Fruit fly (Drosophila melanogaster): ENCODE results near the gene Inx7.

The Inx7 gene

dm6 chrX:7004101-7004700 lies 10.8 kb upstream of the Inx7 start:
- TF ChIP-seq rgr (GFP tag; optimal IDR thresholded peaks at IDR 0.05) (peak; percentile 5), sv (GFP tag; optimal IDR thresholded peaks at IDR 0.05) (peak; percentile 56), jim (GFP tag; optimal IDR thresholded peaks at IDR 0.05) (no peak), CG9705 (GFP tag; optimal IDR thresholded peaks at IDR 0.05) (no peak), HLH106 (tag; optimal IDR thresholded peaks at IDR 0.05) (no peak), CrebA (GFP tag; optimal IDR thresholded peaks at IDR 0.05; ENCODE audit: borderline replicate concordance) (no peak), woc (GFP tag; optimal IDR thresholded peaks at IDR 0.05) (no peak), Mio (GFP tag; optimal IDR thresholded peaks at IDR 0.05) (no peak)

- TF ChIP-seq CrebA (GFP tag; optimal IDR thresholded peaks at IDR 0.05; ENCODE audit: borderline replicate concordance) (no peak), h (GFP tag; optimal IDR thresholded peaks at IDR 0.05) (peak; percentile 76), dsf (GFP tag; optimal IDR thresholded peaks at IDR 0.05; ENCODE audit: borderline replicate concordance) (no peak), sv (GFP tag; optimal IDR thresholded peaks at IDR 0.05) (no peak), CG9705 (GFP tag; optimal IDR thresholded peaks at IDR 0.05) (no peak), Mio (GFP tag; optimal IDR thresholded peaks at IDR 0.05) (no peak), CG32264 (GFP tag; optimal IDR thresholded peaks at IDR 0.05) (no peak), Hnf4 (GFP tag; optimal IDR thresholded peaks at IDR 0.05) (peak; percentile 46), Vsx2 (GFP tag; optimal IDR thresholded peaks at IDR 0.05; ENCODE audit: partially characterized antibody) (no peak), Hr78 (GFP tag; optimal IDR thresholded peaks at IDR 0.05) (no peak), psq (GFP tag; optimal IDR thresholded peaks at IDR 0.05) (peak; percentile 54), brk (GFP tag; optimal IDR thresholded peaks at IDR 0.05) (peak; percentile 48), Hr83 (GFP tag; optimal IDR thresholded peaks at IDR 0.05; ENCODE audit: poor library complexity, severe bottlenecking) (no peak), Dfd (GFP tag; optimal IDR thresholded peaks at IDR 0.05) (no peak), dl (GFP tag; optimal IDR thresholded peaks at IDR 0.05; ENCODE audit: insufficient read depth in 1 of 2, partially characterized antibody in 2 of 2) (no peak), lola (GFP tag; optimal IDR thresholded peaks at IDR 0.05) (no peak), sage (GFP tag; optimal IDR thresholded peaks at IDR 0.05) (peak; percentile 57), jim (GFP tag; optimal IDR thresholded peaks at IDR 0.05) (no peak), rgr (GFP tag; optimal IDR thresholded peaks at IDR 0.05) (peak; percentile 72), Jra (GFP tag; optimal IDR thresholded peaks at IDR 0.05) (no peak), woc (GFP tag; optimal IDR thresholded peaks at IDR 0.05) (peak; percentile 57), tai (GFP tag; optimal IDR thresholded peaks at IDR 0.05) (no peak), GATAd (GFP tag; optimal IDR thresholded peaks at IDR 0.05) (no peak), N (GFP tag; optimal IDR thresholded peaks at IDR 0.05) (no peak), fru (GFP tag; optimal IDR thresholded peaks at IDR 0.05) (peak; percentile 50), br (GFP tag; optimal IDR thresholded peaks at IDR 0.05) (peak; percentile 64), Abd-B (GFP tag; optimal IDR thresholded peaks at IDR 0.05) (no peak), foxo (GFP tag; optimal IDR thresholded peaks at IDR 0.05) (peak in 1 of 2 experiments; percentile 53), HLH106 (tag; optimal IDR thresholded peaks at IDR 0.05) (peak; percentile 65), ey (GFP tag; optimal IDR thresholded peaks at IDR 0.05) (peak; percentile 38), OdsH (GFP tag; optimal IDR thresholded peaks at IDR 0.05) (peak; percentile 64), usp (GFP tag; optimal IDR thresholded peaks at IDR 0.05) (no peak), pan (optimal IDR thresholded peaks at IDR 0.05) (no peak), Rel (GFP tag; optimal IDR thresholded peaks at IDR 0.05) (no peak), Rel (tag; optimal IDR thresholded peaks at IDR 0.05) (no peak), dmrt93B (GFP tag; optimal IDR thresholded peaks at IDR 0.05) (peak; percentile 32), Sp1 (GFP tag; optimal IDR thresholded peaks at IDR 0.05) (peak; percentile 50), Myc (optimal IDR thresholded peaks at IDR 0.05) (no peak), Dif (GFP tag; optimal IDR thresholded peaks at IDR 0.05; ENCODE audit: partially characterized antibody) (no peak)
Observed at dm6 chrX:7001135-7001769, 7.8 kb upstream of the Inx7 start.
